Worm (Caenorhabditis elegans): ENCODE data around the gene C08B6.8.

Gene C08B6.8

DNA sequence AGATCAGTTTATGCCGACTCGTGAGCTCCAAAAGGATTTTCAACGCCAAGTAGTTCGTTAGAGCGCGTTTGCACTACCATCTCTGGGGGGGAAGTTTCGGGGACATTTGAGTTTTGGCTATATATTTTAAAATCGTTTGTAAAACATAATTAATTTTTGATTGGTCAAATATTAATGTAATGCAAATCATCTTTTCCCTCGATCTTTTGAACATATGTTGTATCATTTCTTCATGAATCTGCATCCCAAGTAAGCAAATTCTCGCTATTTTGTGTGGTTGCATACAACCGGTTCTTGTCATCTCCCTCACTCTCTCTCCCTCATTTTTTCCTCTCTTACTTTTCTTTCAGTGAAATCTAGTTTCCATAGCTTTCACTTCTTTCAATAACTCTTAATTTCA is 43.7 kb downstream of the C08B6.8 start:
- TF ChIP-seq zip-5 (tag; optimal IDR thresholded peaks at IDR 0.05) (peak; percentile 52), eyg-1 (tag; optimal IDR thresholded peaks at IDR 0.05) (no peak), sox-2 (GFP tag; IDR thresholded peaks at IDR 0.05) (no peak), K02D7.2 (tag; optimal IDR thresholded peaks at IDR 0.05) (no peak), unc-55 (GFP tag; optimal IDR thresholded peaks at IDR 0.05) (no peak), Y22D7AL.16 (tag; optimal IDR thresholded peaks at IDR 0.05) (no peak), gmeb-2 (tag; optimal IDR thresholded peaks at IDR 0.05) (no peak), ceh-19 (GFP tag; optimal IDR thresholded peaks at IDR 0.05) (no peak), dve-1 (tag; optimal IDR thresholded peaks at IDR 0.05) (no peak), pros-1 (tag; optimal IDR thresholded peaks at IDR 0.05) (no peak), che-1 (tag; optimal IDR thresholded peaks at IDR 0.05) (no peak), pqm-1 (tag; optimal IDR thresholded peaks at IDR 0.05) (no peak), hlh-6 (tag; optimal IDR thresholded peaks at IDR 0.05) (no peak), elt-2 (tag; optimal IDR thresholded peaks at IDR 0.05) (peak; percentile 54), npax-4 (tag; optimal IDR thresholded peaks at IDR 0.05) (no peak), rnt-1 (tag; optimal IDR thresholded peaks at IDR 0.05) (peak; percentile 22), ceh-22 (tag; optimal IDR thresholded peaks at IDR 0.05) (no peak), pag-3 (tag; optimal IDR thresholded peaks at IDR 0.05; ENCODE audit: borderline replicate concordance) (no peak), hlh-8 (tag; optimal IDR thresholded peaks at IDR 0.05) (peak; percentile 52), ceh-31 (tag; optimal IDR thresholded peaks at IDR 0.05) (peak; percentile 94), ceh-2 (tag; optimal IDR thresholded peaks at IDR 0.05) (peak; percentile 63), ceh-48 (tag; optimal IDR thresholded peaks at IDR 0.05) (peak; percentile 37), ceh-18 (tag; optimal IDR thresholded peaks at IDR 0.05) (peak; percentile 54), pha-4 (tag; optimal IDR thresholded peaks at IDR 0.05) (no peak), sox-4 (tag; optimal IDR thresholded peaks at IDR 0.05) (no peak), nfya-1 (tag; optimal IDR thresholded peaks at IDR 0.05) (peak; percentile 31), fkh-10 (GFP tag; optimal IDR thresholded peaks at IDR 0.05) (no peak), madf-2 (tag; optimal IDR thresholded peaks at IDR 0.05) (no peak), unc-42 (tag; optimal IDR thresholded peaks at IDR 0.05) (peak; percentile 19), C08G9.2 (tag; optimal IDR thresholded peaks at IDR 0.05) (peak; percentile 77), hlh-30 (tag; optimal IDR thresholded peaks at IDR 0.05; ENCODE audit: insufficient read depth) (no peak), sdc-2 (tag; optimal IDR thresholded peaks at IDR 0.05) (peak; percentile 23), dmd-4 (tag; optimal IDR thresholded peaks at IDR 0.05; ENCODE audit: borderline replicate concordance) (no peak), fax-1 (tag; optimal IDR thresholded peaks at IDR 0.05) (peak; percentile 39), mec-3 (tag; optimal IDR thresholded peaks at IDR 0.05; ENCODE audit: borderline replicate concordance) (no peak), ceh-45 (GFP tag; IDR thresholded peaks at IDR 0.05) (no peak), ceh-9 (tag; optimal IDR thresholded peaks at IDR 0.05) (no peak), nhr-232 (tag; optimal IDR thresholded peaks at IDR 0.05) (no peak), ztf-16 (tag; optimal IDR thresholded peaks at IDR 0.05) (no peak), odd-2 (tag; optimal IDR thresholded peaks at IDR 0.05) (no peak), pax-1 (tag; optimal IDR thresholded peaks at IDR 0.05) (no peak), T23F11.4 (GFP tag; optimal IDR thresholded peaks at IDR 0.05) (no peak), hlh-15 (tag; optimal IDR thresholded peaks at IDR 0.05) (no peak), ceh-24 (tag; optimal IDR thresholded peaks at IDR 0.05) (no peak), pat-9 (tag; optimal IDR thresholded peaks at IDR 0.05) (no peak), unc-3 (GFP tag; conservative IDR thresholded peaks at IDR 0.05) (no peak), unc-3 (tag; optimal IDR thresholded peaks at IDR 0.05) (no peak), pha-2 (tag; optimal IDR thresholded peaks at IDR 0.05) (no peak), syd-9 (tag; optimal IDR thresholded peaks at IDR 0.05) (no peak), F13H6.1 (tag; optimal IDR thresholded peaks at IDR 0.05) (peak; percentile 67), lin-11 (tag; optimal IDR thresholded peaks at IDR 0.05) (no peak), C38D4.7 (GFP tag; optimal IDR thresholded peaks at IDR 0.05) (no peak), ceh-14 (tag; optimal IDR thresholded peaks at IDR 0.05) (peak; percentile 79), ceh-34 (tag; optimal IDR thresholded peaks at IDR 0.05) (peak; percentile 67)
